Worm (Caenorhabditis elegans) whole organism, L3 larva: ENCODE data around the gene Y38H6A.1.

Experiments
- aly-2 ChIP-seq: fragments of 150-350 bp; optimal IDR thresholded peaks from 2 replicates; lab custom pipeline; 2014; ENCODE audit warnings: missing biosample characterization, missing genetic modification characterization
- fos-1 ChIP-seq: fragments of 150-350 bp; optimal IDR thresholded peaks from 2 replicates; lab custom pipeline; 2014; ENCODE audit warnings: missing biosample characterization, missing genetic modification characterization
- mdl-1 ChIP-seq: fragments of 150-350 bp; optimal IDR thresholded peaks from 2 replicates; lab custom pipeline; 2014; ENCODE audit warnings: missing biosample characterization, missing genetic modification characterization
- nhr-25 ChIP-seq: sonication (generic microtip); optimal IDR thresholded peaks from 2 replicates; lab custom pipeline; 2017; ENCODE audit warnings: missing biosample characterization, missing genetic modification characterization
- nhr-77 ChIP-seq: fragments of 150-350 bp; optimal IDR thresholded peaks from 2 replicates; lab custom pipeline; 2014; ENCODE audit warnings: missing biosample characterization, missing genetic modification characterization
- pha-4 ChIP-seq: fragments of 150-350 bp; optimal IDR thresholded peaks from 2 replicates; lab custom pipeline; 2014; ENCODE audit warnings: missing biosample characterization, missing genetic modification reagents, missing genetic modification characterization
- unc-39 ChIP-seq: sonication (generic microtip); optimal IDR thresholded peaks from 4 replicates; lab custom pipeline; 2017; ENCODE audit warnings: missing biosample characterization, missing genetic modification characterization
- unc-62 ChIP-seq: fragments of 150-350 bp; sonication (generic microtip); optimal IDR thresholded peaks from 4 replicates; lab custom pipeline; 2014; ENCODE audit warnings: missing biosample characterization, missing genetic modification reagents, missing genetic modification characterization

ce11 chrV:20311519-20311918 is 14.0 kb upstream of the Y38H6A.1 start, which contains the start of gene clec-262:
- TF ChIP-seq aly-2 (tag; lab: Kevin White, UChicago), result no peak
- TF ChIP-seq unc-39 (tag; lab: Kevin White, UChicago), result no peak
- no peak for TF ChIP-seq fos-1
- no peak for TF ChIP-seq nhr-77
- no peak for TF ChIP-seq nhr-25 (tag; lab: Kevin White, UChicago)
- no peak for TF ChIP-seq unc-62 (GFP tag; lab: Kevin White, UChicago)
- TF ChIP-seq mdl-1 (tag; lab: Kevin White, UChicago), result no peak
- no peak for TF ChIP-seq pha-4 (tag; lab: Kevin White, UChicago)
